Worm (Caenorhabditis elegans) whole organism, young adult: ENCODE data around the gene srh-291.

Experiments used
- F23B12.7 ChIP-seq: sonication (generic microtip); optimal IDR thresholded peaks from 2 replicates; lab custom pipeline; 2017; ENCODE audit warnings: missing genetic modification characterization, mild to moderate bottlenecking, missing compliant biosample characterization, antibody characterized with exemption, moderate library complexity; ENCODE audit not compliant: insufficient read depth
- ZK185.1 ChIP-seq: sonication (generic microtip); optimal IDR thresholded peaks from 2 replicates; lab custom pipeline; 2016; ENCODE audit warnings: mild to moderate bottlenecking, missing genetic modification characterization, missing compliant biosample characterization; ENCODE audit not compliant: poor library complexity, severe bottlenecking
- attf-5 ChIP-seq: fragments of 200-800 bp; sonication (Bioruptor generic); optimal IDR thresholded peaks from 2 replicates; lab custom pipeline; 2018; ENCODE audit warnings: mild to moderate bottlenecking, missing genetic modification characterization, missing compliant biosample characterization
- ceh-91 ChIP-seq: fragments of 200-800 bp; sonication (Bioruptor generic); IDR thresholded peaks from 2 replicates; pipeline ENCODE4 v1.3.6; 2022; ENCODE audit warnings: missing genetic modification reagents, missing genetic modification characterization, missing compliant biosample characterization
- ekl-4 ChIP-seq: fragments of 200-800 bp; sonication (Bioruptor generic); IDR thresholded peaks from 2 replicates; pipeline ENCODE4 v1.3.6; 2022; ENCODE audit warnings: missing genetic modification reagents, missing genetic modification characterization, missing compliant biosample characterization
- fkh-3 ChIP-seq: sonication (generic microtip); optimal IDR thresholded peaks from 2 replicates; lab custom pipeline; 2016; ENCODE audit warnings: mild to moderate bottlenecking, missing genetic modification characterization, missing compliant biosample characterization
- sea-2 ChIP-seq: fragments of 200-800 bp; sonication (Bioruptor generic); IDR thresholded peaks from 2 replicates; pipeline ENCODE4 v1.3.6; 2022; ENCODE audit warnings: missing genetic modification characterization, missing compliant biosample characterization
- unc-62 ChIP-seq: fragments of 150-350 bp; optimal IDR thresholded peaks from 2 replicates; lab custom pipeline; 2014; ENCODE audit warnings: missing biosample characterization, missing genetic modification reagents, missing genetic modification characterization
- ztf-3 ChIP-seq: fragments of 200-800 bp; sonication (Bioruptor generic); optimal IDR thresholded peaks from 2 replicates; lab custom pipeline; 2018; ENCODE audit warnings: mild to moderate bottlenecking, missing genetic modification characterization, missing compliant biosample characterization

- TF ChIP-seq attf-5 (no peak), ekl-4 (GFP tag; lab: Robert Waterston, UW) (0 out of 2 replicates have a peak, but pooled peaks have one; percentile 58), unc-62 (GFP tag; lab: Kevin White, UChicago) (no peak), ZK185.1 (no peak), sea-2 (GFP tag; lab: Robert Waterston, UW) (no peak), fkh-3 (no peak), F23B12.7 (no peak), ceh-91 (GFP tag; lab: Robert Waterston, UW) (no peak), ztf-3 (GFP tag; lab: Kevin White, UChicago) (no peak)
Observed at ce11 chrV:17845370-17845967, 40.0 kb downstream of the srh-291 start.
